Worm (Caenorhabditis elegans): Measurements from ENCODE around the gene prp-18.
A peak's percentile ranks its signal among the peaks of the same experiment; 100 is the strongest.

Gene prp-18

ce11 chrIV:9857952-9858488, 26.2 kb downstream of the prp-18 start, which contains the start of gene npp-1:
TSS of gene npp-1 (plus strand) at chrIV:9858488.
- TF ChIP-seq crh-2 (tag; optimal IDR thresholded peaks at IDR 0.05) (peak; percentile 4), unc-55 (GFP tag; optimal IDR thresholded peaks at IDR 0.05) (peak; percentile 62), fos-1 (tag; optimal IDR thresholded peaks at IDR 0.05) (peak; percentile 2), C34F6.9 (tag; optimal IDR thresholded peaks at IDR 0.05) (peak; percentile 70), nhr-237 (tag; optimal IDR thresholded peaks at IDR 0.05) (no peak), sem-4 (tag; optimal IDR thresholded peaks at IDR 0.05) (no peak), aly-2 (tag; optimal IDR thresholded peaks at IDR 0.05) (no peak), ztf-1 (GFP tag; conservative IDR thresholded peaks at IDR 0.05) (no peak), mab-5 (tag; optimal IDR thresholded peaks at IDR 0.05) (no peak), nhr-12 (tag; optimal IDR thresholded peaks at IDR 0.05) (no peak), lsy-2 (tag; optimal IDR thresholded peaks at IDR 0.05) (no peak), Y55F3AM.14 (GFP tag; optimal IDR thresholded peaks at IDR 0.05) (no peak), gmeb-1 (tag; optimal IDR thresholded peaks at IDR 0.05) (peak; percentile 32), lin-13 (GFP tag; optimal IDR thresholded peaks at IDR 0.05) (no peak), nhr-129 (tag; optimal IDR thresholded peaks at IDR 0.05) (peak; percentile 61), unc-62 (GFP tag; optimal IDR thresholded peaks at IDR 0.05) (no peak)

ce11 chrIV:9855712-9856111, 28.5 kb downstream of the prp-18 start, which contains the start of gene K07F5.12:
TSS of gene K07F5.12 (plus strand) at chrIV:9856012.
- no peak for TF ChIP-seq ZK546.5 (tag; optimal IDR thresholded peaks at IDR 0.05)
- no peak for TF ChIP-seq mab-5 (tag; optimal IDR thresholded peaks at IDR 0.05)
- TF ChIP-seq nhr-10 (tag; optimal IDR thresholded peaks at IDR 0.05) = no peak
- no peak for TF ChIP-seq ztf-1 (GFP tag; conservative IDR thresholded peaks at IDR 0.05)
- no peak for TF ChIP-seq ceh-82 (tag; optimal IDR thresholded peaks at IDR 0.05)
- TF ChIP-seq crh-2 (tag; optimal IDR thresholded peaks at IDR 0.05) = no peak
- no peak for TF ChIP-seq elt-1 (tag; optimal IDR thresholded peaks at IDR 0.05)
- TF ChIP-seq nhr-237 (tag; optimal IDR thresholded peaks at IDR 0.05) = no peak
- no peak for TF ChIP-seq zag-1 (tag; optimal IDR thresholded peaks at IDR 0.05)
- TF ChIP-seq nhr-11 (tag; optimal IDR thresholded peaks at IDR 0.05) = no peak
- TF ChIP-seq elt-3 (tag; optimal IDR thresholded peaks at IDR 0.05) = no peak
- TF ChIP-seq ztf-4 (tag; optimal IDR thresholded peaks at IDR 0.05) = no peak

ce11 chrIV:9854952-9855351, 29.2 kb downstream of the prp-18 start:
- TF ChIP-seq fos-1 (tag; optimal IDR thresholded peaks at IDR 0.05) (peak; percentile 53), elt-3 (tag; optimal IDR thresholded peaks at IDR 0.05) (no peak)

- TF ChIP-seq mab-5 (tag; optimal IDR thresholded peaks at IDR 0.05) = no peak
- no peak for TF ChIP-seq crh-2 (tag; optimal IDR thresholded peaks at IDR 0.05)
- no peak for TF ChIP-seq snpc-4 (tag; optimal IDR thresholded peaks at IDR 0.05)
- no peak for TF ChIP-seq ceh-16 (tag; optimal IDR thresholded peaks at IDR 0.05)
- TF ChIP-seq nhr-129 (tag; optimal IDR thresholded peaks at IDR 0.05) = no peak
- no peak for TF ChIP-seq gmeb-1 (tag; optimal IDR thresholded peaks at IDR 0.05)
- TF ChIP-seq skn-1 (tag; optimal IDR thresholded peaks at IDR 0.05) = no peak
These were observed 31.2 kb downstream of the prp-18 start for ce11 chrIV:9852818-9853466.

- no peak for TF ChIP-seq mbf-1 (tag; optimal IDR thresholded peaks at IDR 0.05)
- no peak for TF ChIP-seq skn-1 (tag; optimal IDR thresholded peaks at IDR 0.05)
- no peak for TF ChIP-seq nhr-77 (tag; optimal IDR thresholded peaks at IDR 0.05)
- no peak for TF ChIP-seq nhr-23 (tag; optimal IDR thresholded peaks at IDR 0.05)
- no peak for TF ChIP-seq nhr-12 (tag; optimal IDR thresholded peaks at IDR 0.05)
- TF ChIP-seq lsy-2 (tag; optimal IDR thresholded peaks at IDR 0.05) = no peak
- no peak for TF ChIP-seq ztf-4 (tag; optimal IDR thresholded peaks at IDR 0.05)
- TF ChIP-seq ztf-1 (GFP tag; conservative IDR thresholded peaks at IDR 0.05) = no peak
These were observed 31.9 kb downstream of the prp-18 start, which contains the start of gene ssq-1 for ce11 chrIV:9852250-9852649. TSS of gene ssq-1 (plus strand) at chrIV:9852550.

ce11 chrIV:9850931-9851330, 33.3 kb downstream of the prp-18 start, which contains the start of gene ssp-10:
TSS of gene ssp-10 (minus strand) at chrIV:9851031.
- TF ChIP-seq lin-39 (tag; optimal IDR thresholded peaks at IDR 0.05) (no peak), mab-5 (tag; optimal IDR thresholded peaks at IDR 0.05) (no peak), nhr-237 (tag; optimal IDR thresholded peaks at IDR 0.05) (no peak), fos-1 (tag; optimal IDR thresholded peaks at IDR 0.05) (no peak), mdl-1 (tag; optimal IDR thresholded peaks at IDR 0.05) (no peak), R02D3.7 (tag; optimal IDR thresholded peaks at IDR 0.05) (no peak), ztf-11 (tag; optimal IDR thresholded peaks at IDR 0.05) (no peak), nhr-21 (tag; optimal IDR thresholded peaks at IDR 0.05) (no peak), ama-1 (optimal IDR thresholded peaks at IDR 0.05) (no peak), nhr-25 (tag; optimal IDR thresholded peaks at IDR 0.05) (no peak)
